Fruit fly (Drosophila melanogaster): ENCODE measurements around the gene CG17944.

CG17944 gene

dm6 chr3R:7362023-7362422 lies at the start of gene CG17944:
CG17944 (minus strand) TSS chr3R:7362123.
- TF ChIP-seq ttk (optimal IDR thresholded peaks at IDR 0.05) (no peak), Myc (optimal IDR thresholded peaks at IDR 0.05) (no peak), insv (optimal IDR thresholded peaks at IDR 0.05) (no peak), h (optimal IDR thresholded peaks at IDR 0.05) (no peak), Sin3A (optimal IDR thresholded peaks at IDR 0.05) (no peak)

DNA sequence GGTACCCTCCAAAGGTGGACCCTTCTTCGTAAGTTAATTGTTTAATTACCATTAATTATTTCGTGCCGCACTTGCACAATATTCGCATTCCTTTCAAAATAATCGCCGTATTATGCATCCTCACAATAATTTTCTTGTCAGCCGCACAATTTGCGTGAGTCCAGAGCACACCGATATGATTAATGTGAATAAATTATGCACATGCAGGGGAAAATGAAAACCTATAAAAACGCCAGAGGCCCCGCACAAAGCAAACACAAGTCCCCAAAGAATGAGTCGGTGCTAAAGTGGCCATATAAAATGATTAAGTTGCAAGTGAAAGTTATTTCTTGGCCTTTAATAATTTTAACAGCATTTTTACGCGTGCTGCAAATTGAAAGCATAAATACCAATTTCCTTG lies 44.6 kb upstream of the CG17944 start, which contains the start of gene Ir84a:
Gene Ir84a, plus strand, starts transcription at position 301 of the 400 bp plus-strand sequence.
- TF ChIP-seq psq (optimal IDR thresholded peaks at IDR 0.05) (no peak), h (optimal IDR thresholded peaks at IDR 0.05) (no peak), insv (optimal IDR thresholded peaks at IDR 0.05) (no peak), Myc (optimal IDR thresholded peaks at IDR 0.05) (no peak), ttk (optimal IDR thresholded peaks at IDR 0.05) (no peak), Sin3A (optimal IDR thresholded peaks at IDR 0.05) (no peak)

- TF ChIP-seq Myc (optimal IDR thresholded peaks at IDR 0.05) (no peak), h (optimal IDR thresholded peaks at IDR 0.05) (no peak), psq (optimal IDR thresholded peaks at IDR 0.05) (no peak), ttk (optimal IDR thresholded peaks at IDR 0.05) (no peak), insv (optimal IDR thresholded peaks at IDR 0.05) (no peak), Sin3A (optimal IDR thresholded peaks at IDR 0.05) (no peak)
Measured at dm6 chr3R:7394047-7394446, 32.1 kb upstream of the CG17944 start.

dm6 chr3R:7391113-7391512 lies 29.2 kb upstream of the CG17944 start, which contains the start of gene CG42650:
CG42650 (plus strand) TSS chr3R:7391413.
- no peak for TF ChIP-seq insv (optimal IDR thresholded peaks at IDR 0.05)
- TF ChIP-seq ttk (optimal IDR thresholded peaks at IDR 0.05), result no peak
- no peak for TF ChIP-seq Sin3A (optimal IDR thresholded peaks at IDR 0.05)
- no peak for TF ChIP-seq Myc (optimal IDR thresholded peaks at IDR 0.05)
- no peak for TF ChIP-seq h (optimal IDR thresholded peaks at IDR 0.05)

- TF ChIP-seq Myc (optimal IDR thresholded peaks at IDR 0.05) (no peak), Sin3A (optimal IDR thresholded peaks at IDR 0.05) (no peak), insv (optimal IDR thresholded peaks at IDR 0.05) (no peak), psq (optimal IDR thresholded peaks at IDR 0.05) (no peak), h (optimal IDR thresholded peaks at IDR 0.05) (no peak), ttk (optimal IDR thresholded peaks at IDR 0.05) (no peak)
Measured at dm6 chr3R:7369205-7369604, 7.3 kb upstream of the CG17944 start, which contains the start of gene MstProx. MstProx (minus strand) TSS chr3R:7369305.

DNA sequence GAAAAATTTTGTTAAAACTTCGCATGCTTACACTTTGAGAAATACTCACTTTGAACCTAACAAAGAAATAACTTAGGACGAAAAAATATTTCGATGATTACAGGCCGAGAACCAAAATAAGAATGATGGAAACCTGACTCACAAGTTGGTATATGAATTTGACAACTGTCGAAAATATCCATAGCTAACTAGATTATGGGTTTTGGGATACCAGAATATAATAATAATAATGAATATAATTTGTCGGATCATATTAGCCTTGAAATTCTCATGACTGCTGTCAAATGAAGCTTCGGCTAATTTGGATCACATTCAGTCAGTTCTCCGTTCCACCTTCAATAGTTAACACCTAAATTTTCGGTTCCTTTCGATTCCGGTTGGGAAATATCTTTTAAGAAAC lies 3.6 kb upstream of the CG17944 start, which contains the start of the genes Mst84Db and Mst84Da:
Gene Mst84Db, minus strand, starts transcription at position 101 of the 400 bp plus-strand sequence.
Gene Mst84Da, plus strand, starts transcription at position 324 of the 400 bp plus-strand sequence.
- TF ChIP-seq psq (optimal IDR thresholded peaks at IDR 0.05) (no peak), h (optimal IDR thresholded peaks at IDR 0.05) (no peak)

DNA sequence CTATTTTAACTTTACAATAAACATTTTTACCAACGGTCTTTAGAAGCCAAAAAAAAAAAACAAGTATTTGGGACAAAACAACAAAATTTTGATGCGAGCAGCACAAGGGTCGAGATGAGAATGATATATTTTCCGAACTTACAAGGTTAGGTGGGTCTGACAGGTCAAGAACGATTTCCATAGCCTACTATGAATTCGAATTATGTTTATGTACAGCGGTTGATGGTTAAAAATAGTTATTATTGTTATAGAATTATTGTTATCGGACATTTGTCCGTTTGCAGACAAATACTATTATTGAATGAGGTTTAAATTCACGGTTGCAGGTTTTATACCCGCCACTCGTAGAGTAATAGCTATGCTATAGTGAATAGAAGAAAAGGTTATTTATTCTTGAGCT lies 2.6 kb upstream of the CG17944 start, which contains the start of gene Mst84Dc:
Gene Mst84Dc, minus strand, starts transcription at position 101 of the 400 bp plus-strand sequence.
- TF ChIP-seq Myc (optimal IDR thresholded peaks at IDR 0.05) (no peak), psq (optimal IDR thresholded peaks at IDR 0.05) (no peak), Sin3A (optimal IDR thresholded peaks at IDR 0.05) (no peak), h (optimal IDR thresholded peaks at IDR 0.05) (no peak), insv (optimal IDR thresholded peaks at IDR 0.05) (no peak), ttk (optimal IDR thresholded peaks at IDR 0.05) (no peak)

- TF ChIP-seq h (optimal IDR thresholded peaks at IDR 0.05) (no peak), Myc (optimal IDR thresholded peaks at IDR 0.05) (no peak), Sin3A (optimal IDR thresholded peaks at IDR 0.05) (no peak), insv (optimal IDR thresholded peaks at IDR 0.05) (no peak), ttk (optimal IDR thresholded peaks at IDR 0.05) (no peak), psq (optimal IDR thresholded peaks at IDR 0.05) (no peak)
Measured at dm6 chr3R:7363673-7364072, 1.8 kb upstream of the CG17944 start, which contains the start of gene Mst84Dd. Mst84Dd (minus strand) TSS chr3R:7363773.

dm6 chr3R:7349452-7349851 lies 12.5 kb downstream of the CG17944 start, which contains the start of gene CG43290:
CG43290 (minus strand) TSS chr3R:7349552.
- TF ChIP-seq ttk (optimal IDR thresholded peaks at IDR 0.05), result no peak
- TF ChIP-seq h (optimal IDR thresholded peaks at IDR 0.05), result no peak
- no peak for TF ChIP-seq psq (optimal IDR thresholded peaks at IDR 0.05)
- TF ChIP-seq Sin3A (optimal IDR thresholded peaks at IDR 0.05), result no peak
- TF ChIP-seq insv (optimal IDR thresholded peaks at IDR 0.05), result no peak
- no peak for TF ChIP-seq Myc (optimal IDR thresholded peaks at IDR 0.05)

DNA sequence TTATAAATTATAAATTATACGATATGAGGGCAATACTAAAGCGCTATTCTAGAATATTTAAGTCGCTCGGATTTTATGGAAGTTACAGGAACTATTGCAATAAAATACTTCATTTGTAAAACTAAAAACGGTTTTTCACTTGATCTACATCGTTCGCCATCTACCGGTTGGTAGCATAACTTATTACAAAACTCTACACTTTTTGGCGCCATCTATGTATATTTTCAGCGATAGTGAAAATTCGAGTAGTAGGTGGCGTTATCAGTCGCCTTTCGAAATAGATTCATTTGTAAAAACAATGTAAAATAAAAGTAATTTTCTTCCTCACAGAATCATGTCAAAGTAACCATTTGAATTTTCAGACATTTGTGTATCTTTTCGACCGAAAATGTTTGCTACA lies 15.5 kb downstream of the CG17944 start, which contains the start of gene nxf4:
Gene nxf4, plus strand, starts transcription at position 286 of the 400 bp plus-strand sequence.
- TF ChIP-seq h (optimal IDR thresholded peaks at IDR 0.05) (peak; percentile 70), ttk (optimal IDR thresholded peaks at IDR 0.05) (no peak), Sin3A (optimal IDR thresholded peaks at IDR 0.05) (no peak)

DNA sequence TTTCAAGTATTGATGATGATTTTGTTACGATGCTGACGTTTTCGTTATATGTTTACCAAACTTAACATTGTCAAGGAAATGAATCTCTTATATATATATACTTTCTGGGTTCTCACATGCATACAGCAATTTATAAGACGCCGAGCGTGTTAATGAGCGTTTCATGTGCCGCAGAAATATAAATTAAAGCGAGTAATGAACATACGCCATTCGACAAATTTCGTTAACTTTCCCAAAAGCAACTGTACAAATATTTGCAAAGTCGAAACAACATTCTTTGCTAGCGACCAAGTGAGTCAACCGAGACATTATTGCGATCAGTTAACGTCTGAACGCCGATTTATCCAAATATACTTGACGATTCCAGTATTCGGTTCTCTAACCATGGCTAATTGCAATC lies 17.2 kb downstream of the CG17944 start, which contains the start of gene CG31496:
Gene CG31496, plus strand, starts transcription at position 301 of the 400 bp plus-strand sequence.
- TF ChIP-seq Myc (optimal IDR thresholded peaks at IDR 0.05) (no peak), Sin3A (optimal IDR thresholded peaks at IDR 0.05) (no peak), insv (optimal IDR thresholded peaks at IDR 0.05) (no peak), h (optimal IDR thresholded peaks at IDR 0.05) (no peak), ttk (optimal IDR thresholded peaks at IDR 0.05) (no peak), psq (optimal IDR thresholded peaks at IDR 0.05) (no peak)

- no peak for TF ChIP-seq h (optimal IDR thresholded peaks at IDR 0.05)
- TF ChIP-seq psq (optimal IDR thresholded peaks at IDR 0.05), result no peak
- no peak for TF ChIP-seq ttk (optimal IDR thresholded peaks at IDR 0.05)
- no peak for TF ChIP-seq Sin3A (optimal IDR thresholded peaks at IDR 0.05)
- no peak for TF ChIP-seq insv (optimal IDR thresholded peaks at IDR 0.05)
- TF ChIP-seq Myc (optimal IDR thresholded peaks at IDR 0.05), result no peak
Measured at dm6 chr3R:7336454-7336853, 25.5 kb downstream of the CG17944 start.

DNA sequence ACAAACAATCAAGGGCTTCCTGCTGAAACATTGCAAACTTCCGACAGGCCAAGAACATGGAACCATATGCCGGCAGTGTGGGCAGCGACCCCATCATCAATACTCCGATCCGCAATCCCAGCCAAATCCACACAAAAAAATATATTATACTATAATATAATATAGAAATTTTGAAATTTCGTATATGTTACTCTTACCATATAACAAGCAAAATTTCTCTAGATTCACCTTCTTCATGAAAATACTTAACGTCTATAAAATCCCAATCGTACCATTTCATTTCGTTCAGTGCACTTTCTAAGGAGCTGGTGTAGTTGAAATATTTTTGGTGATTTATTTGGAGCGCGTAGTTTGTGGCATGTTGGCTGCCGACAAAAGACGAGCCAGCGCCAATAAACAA lies 27.3 kb downstream of the CG17944 start:
- TF ChIP-seq insv (optimal IDR thresholded peaks at IDR 0.05), result no peak
- TF ChIP-seq psq (optimal IDR thresholded peaks at IDR 0.05), result no peak
- no peak for TF ChIP-seq Myc (optimal IDR thresholded peaks at IDR 0.05)
- TF ChIP-seq ttk (optimal IDR thresholded peaks at IDR 0.05), result no peak
- TF ChIP-seq Sin3A (optimal IDR thresholded peaks at IDR 0.05), result no peak
- TF ChIP-seq h (optimal IDR thresholded peaks at IDR 0.05), result no peak

Measured in Kc167 (cell line).